Fruit fly (Drosophila melanogaster) whole organism, pupa: ENCODE data around the gene Glut1.

ENCODE experiments used
- CG10348 ChIP-seq: fragments of 200-800 bp; sonication (Bioruptor generic); IDR thresholded peaks from 2 replicates; pipeline ENCODE4 v1.3.6; 2022; ENCODE audit warnings: missing biosample characterization, missing genetic modification characterization
- CG4496 ChIP-seq: fragments of 200-800 bp; sonication (Bioruptor generic); IDR thresholded peaks from 3 replicates; pipeline ENCODE4 v1.3.6; 2022; ENCODE audit warnings: missing biosample characterization, missing genetic modification characterization
- CG8301 ChIP-seq: fragments of 200-800 bp; sonication (Bioruptor generic); optimal IDR thresholded peaks from 2 replicates; lab custom pipeline; 2018; ENCODE audit warnings: missing biosample characterization, mild to moderate bottlenecking, missing genetic modification characterization
- gl ChIP-seq: fragments of 200-800 bp; sonication (Bioruptor generic); optimal IDR thresholded peaks from 2 replicates; lab custom pipeline; 2018; ENCODE audit warnings: missing biosample characterization, mild to moderate bottlenecking, missing genetic modification characterization
- rn ChIP-seq: fragments of 200-800 bp; sonication (Bioruptor generic); IDR thresholded peaks from 2 replicates; pipeline ENCODE4 v1.3.6; 2022; ENCODE audit warnings: missing biosample characterization, missing genetic modification characterization

DNA sequence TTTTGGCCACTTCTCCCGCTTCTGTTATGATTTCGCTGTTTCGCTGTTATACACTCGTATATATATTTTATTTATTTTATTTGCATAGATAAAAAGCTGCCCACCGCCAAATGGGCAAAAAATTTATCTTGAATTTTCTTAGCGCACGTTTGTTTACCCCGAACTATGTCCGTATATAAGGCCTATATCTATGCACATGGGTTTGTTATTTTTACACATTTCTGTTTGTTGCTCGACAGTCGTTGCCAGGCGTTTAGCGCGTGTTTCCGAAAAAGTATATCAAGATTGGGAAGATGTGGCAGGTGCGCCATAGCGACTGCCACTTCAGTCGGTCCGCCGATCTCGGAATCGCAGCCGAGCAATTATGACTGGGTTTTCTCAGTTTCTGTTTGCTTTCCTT lies 106.0 kb downstream of the Glut1 start:
- TF ChIP-seq rn = no peak
- no peak for TF ChIP-seq CG4496 (GFP tag; lab: Robert Waterston, UW)
- no peak for TF ChIP-seq CG8301 (tag; lab: Kevin White, UChicago)
- no peak for TF ChIP-seq CG10348 (GFP tag; lab: Robert Waterston, UW)
- no peak for TF ChIP-seq gl (tag; lab: Kevin White, UChicago)
